Worm (Caenorhabditis elegans) whole organism, L3 larva: ENCODE data around the gene ttc-4.

ENCODE experiments used
- aly-2 ChIP-seq: fragments of 150-350 bp; optimal IDR thresholded peaks from 2 replicates; lab custom pipeline; 2014; ENCODE audit warnings: missing biosample characterization, missing genetic modification characterization
- jun-1 ChIP-seq: fragments of 150-350 bp; optimal IDR thresholded peaks from 2 replicates; lab custom pipeline; 2014; ENCODE audit warnings: missing biosample characterization, missing genetic modification reagents, missing genetic modification characterization
- snpc-4 ChIP-seq: fragments of 150-350 bp; optimal IDR thresholded peaks from 2 replicates; lab custom pipeline; 2014; ENCODE audit warnings: missing biosample characterization, missing genetic modification characterization

- no peak for TF ChIP-seq jun-1 (tag; lab: Kevin White, UChicago)
- TF ChIP-seq aly-2 (tag; lab: Kevin White, UChicago) = no peak
- no peak for TF ChIP-seq snpc-4 (tag; lab: Kevin White, UChicago)
Measured at ce11 chrII:5565082-5565623, 29.4 kb upstream of the ttc-4 start.
